Fruit fly (Drosophila melanogaster): Measurements from ENCODE around the gene Septin4.

Gene Septin4

dm6 chrX:16651098-16651497 is 43.9 kb downstream of the Septin4 start, which contains the start of the genes CG32573 and CG42512 (continued):
- TF ChIP-seq sob (GFP tag; IDR thresholded peaks at IDR 0.05) (0 out of 2 replicates have a peak, but pooled peaks have one; percentile 23), CG12659 (GFP tag; optimal IDR thresholded peaks at IDR 0.05) (peak; percentile 43), stwl (tag; optimal IDR thresholded peaks at IDR 0.05) (peak; percentile 95), sens (GFP tag) (peak; percentile 6), Opbp (GFP tag; IDR thresholded peaks at IDR 0.05; ENCODE audit: partially characterized antibody) (peak; percentile 84; the same call in 2 of the 3 replicates), Fer3 (tag; optimal IDR thresholded peaks at IDR 0.05) (no peak), sim (GFP tag; IDR thresholded peaks at IDR 0.05) (no peak), Bgb (GFP tag; IDR thresholded peaks at IDR 0.05; ENCODE audit: partially characterized antibody) (peak; percentile 79), CG34224 (GFP tag; IDR thresholded peaks at IDR 0.05; ENCODE audit: partially characterized antibody) (peak; percentile 79), CG14050 (GFP tag; IDR thresholded peaks at IDR 0.05) (no peak), Mes4 (GFP tag; optimal IDR thresholded peaks at IDR 0.05) (no peak), ato (GFP tag; IDR thresholded peaks at IDR 0.05; ENCODE audit: partially characterized antibody) (peak; percentile 48; the same call in 1 of the 2 replicates), tx (GFP tag; optimal IDR thresholded peaks at IDR 0.05) (no peak), klu (GFP tag; IDR thresholded peaks at IDR 0.05) (no peak), CG13624 (GFP tag; optimal IDR thresholded peaks at IDR 0.05) (peak; percentile 1), CG11695 (GFP tag; IDR thresholded peaks at IDR 0.05) (no peak), CG6791 (GFP tag; IDR thresholded peaks at IDR 0.05; ENCODE audit: partially characterized antibody) (peak; percentile 62; the same call in 2 of the 3 replicates), Ets97D (GFP tag; optimal IDR thresholded peaks at IDR 0.05) (peak; percentile 71), ftz-f1 (GFP tag; optimal IDR thresholded peaks at IDR 0.05) (no peak), NC2β (GFP tag; optimal IDR thresholded peaks at IDR 0.05) (no peak), CG33213 (GFP tag; optimal IDR thresholded peaks at IDR 0.05) (peak; percentile 34), nerfin-2 (GFP tag; IDR thresholded peaks at IDR 0.05; ENCODE audit: partially characterized antibody) (peak; percentile 65; the same call in 1 of the 2 replicates), Awh (GFP tag; IDR thresholded peaks at IDR 0.05) (no peak), CG9797 (GFP tag; optimal IDR thresholded peaks at IDR 0.05) (peak; percentile 78), HLH4C (GFP tag; IDR thresholded peaks at IDR 0.05; ENCODE audit: partially characterized antibody) (peak; percentile 77), zen2 (GFP tag; IDR thresholded peaks at IDR 0.05; ENCODE audit: partially characterized antibody) (peak; percentile 69), BEAF-32 (GFP tag; optimal IDR thresholded peaks at IDR 0.05) (peak; percentile 71), CG16813 (GFP tag; IDR thresholded peaks at IDR 0.05; ENCODE audit: partially characterized antibody) (peak; percentile 67), ap (GFP tag; IDR thresholded peaks at IDR 0.05) (no peak), sna (GFP tag; IDR thresholded peaks at IDR 0.05; ENCODE audit: partially characterized antibody) (peak; percentile 59), hbn (GFP tag; IDR thresholded peaks at IDR 0.05; ENCODE audit: partially characterized antibody) (peak; percentile 63), Nf-YC (tag; optimal IDR thresholded peaks at IDR 0.05) (no peak), lov (optimal IDR thresholded peaks at IDR 0.05) (no peak), lov (GFP tag; IDR thresholded peaks at IDR 0.05) (no peak), tna (GFP tag; IDR thresholded peaks at IDR 0.05; ENCODE audit: partially characterized antibody) (peak; percentile 74), trem (tag; optimal IDR thresholded peaks at IDR 0.05) (peak; percentile 41), Ets65A (GFP tag) (peak; percentile 62), CTCF (GFP tag; optimal IDR thresholded peaks at IDR 0.05) (peak; percentile 38), twi (tag; optimal IDR thresholded peaks at IDR 0.05) (no peak), CG17829 (tag; optimal IDR thresholded peaks at IDR 0.05) (peak; percentile 16), CG2712 (tag; optimal IDR thresholded peaks at IDR 0.05) (peak; percentile 12), NK7.1 (GFP tag; optimal IDR thresholded peaks at IDR 0.05) (no peak), CG8290 (GFP tag; optimal IDR thresholded peaks at IDR 0.05) (no peak), CG8290 (tag; optimal IDR thresholded peaks at IDR 0.05) (peak in 1 of 2 experiments; percentile 71), bowl (GFP tag; IDR thresholded peaks at IDR 0.05) (no peak), CG42726 (GFP tag; IDR thresholded peaks at IDR 0.05; ENCODE audit: partially characterized antibody) (peak; percentile 4; the same call in 1 of the 2 replicates), bbx (GFP tag; IDR thresholded peaks at IDR 0.05; ENCODE audit: partially characterized antibody) (peak; percentile 78), Med (GFP tag) (peak; percentile 81), CG15601 (tag; optimal IDR thresholded peaks at IDR 0.05) (peak; percentile 24), CG30403 (GFP tag; optimal IDR thresholded peaks at IDR 0.05) (no peak), Lim3 (GFP tag; IDR thresholded peaks at IDR 0.05) (no peak)

Data from whole organism, embryonic.